Fruit fly (Drosophila melanogaster) whole organism, embryonic: Measurements from ENCODE around the gene Secp43.

ENCODE experiments used
- Aef1 ChIP-seq: fragments of 200-800 bp; sonication (Bioruptor generic); IDR thresholded peaks from 3 replicates; pipeline ENCODE4 v1.3.6; 2022; ENCODE audit warnings: missing biosample characterization, missing genetic modification characterization
- Bteb2 ChIP-seq: fragments of 200-800 bp; sonication (Bioruptor generic); optimal IDR thresholded peaks from 2 replicates; lab custom pipeline; 2016; ENCODE audit warnings: missing biosample characterization, missing genetic modification characterization
- CG11093 ChIP-seq: fragments of 200-800 bp; sonication (Bioruptor generic); IDR thresholded peaks from 3 replicates; pipeline ENCODE4 v1.3.6; 2022; ENCODE audit warnings: missing biosample characterization, missing genetic modification characterization
- CG11247 ChIP-seq: fragments of 200-800 bp; sonication (Bioruptor generic); IDR thresholded peaks from 2 replicates; pipeline ENCODE4 v1.3.6; 2022; ENCODE audit warnings: missing biosample characterization, missing genetic modification characterization
- CG11696 ChIP-seq: fragments of 200-800 bp; sonication (Bioruptor generic); IDR thresholded peaks from 2 replicates; pipeline ENCODE4 v1.3.6; 2022; ENCODE audit warnings: missing biosample characterization, missing genetic modification characterization
- CG12659 ChIP-seq: fragments of 200-800 bp; sonication (Bioruptor generic); optimal IDR thresholded peaks from 3 replicates; lab custom pipeline; 2017; ENCODE audit warnings: mild to moderate bottlenecking, missing biosample characterization, missing genetic modification reagents, missing genetic modification characterization
- CG14710 ChIP-seq: fragments of 200-800 bp; sonication (Bioruptor generic); optimal IDR thresholded peaks from 3 replicates; lab custom pipeline; 2019; ENCODE audit warnings: missing biosample characterization, mild to moderate bottlenecking, missing genetic modification characterization, moderate library complexity
- CG14860 ChIP-seq: fragments of 200-800 bp; sonication (Bioruptor generic); IDR thresholded peaks from 3 replicates; pipeline ENCODE4 v1.3.6; 2022; ENCODE audit warnings: missing biosample characterization, missing genetic modification characterization; ENCODE audit not compliant: partially characterized antibody
- CG16813 ChIP-seq: fragments of 200-800 bp; sonication (Bioruptor generic); IDR thresholded peaks from 3 replicates; pipeline ENCODE4 v1.3.6; 2022; ENCODE audit warnings: missing biosample characterization, missing genetic modification characterization; ENCODE audit not compliant: partially characterized antibody
- CG17912 ChIP-seq: fragments of 200-800 bp; sonication (Bioruptor generic); optimal IDR thresholded peaks from 2 replicates; lab custom pipeline; 2018; ENCODE audit warnings: missing biosample characterization, mild to moderate bottlenecking, missing genetic modification characterization
- CG18262 ChIP-seq: fragments of 200-800 bp; optimal IDR thresholded peaks from 3 replicates; lab custom pipeline; 2019; ENCODE audit warnings: missing biosample characterization, mild to moderate bottlenecking, missing genetic modification characterization, moderate library complexity
- CG3065 ChIP-seq: fragments of 200-800 bp; sonication (Bioruptor generic); optimal IDR thresholded peaks from 2 replicates; lab custom pipeline; 2016; ENCODE audit warnings: missing biosample characterization, missing genetic modification characterization
- CG34376 ChIP-seq: fragments of 200-800 bp; sonication (Bioruptor generic); optimal IDR thresholded peaks from 2 replicates; lab custom pipeline; 2018; ENCODE audit warnings: missing biosample characterization, mild to moderate bottlenecking, missing genetic modification characterization
- CG34422 ChIP-seq: fragments of 200-800 bp; sonication (Bioruptor generic); IDR thresholded peaks from 3 replicates; pipeline ENCODE4 v1.3.6; 2022; ENCODE audit warnings: missing biosample characterization, missing genetic modification characterization
- CG8944 ChIP-seq: fragments of 200-800 bp; sonication (Bioruptor generic); optimal IDR thresholded peaks from 3 replicates; lab custom pipeline; 2016; ENCODE audit warnings: missing biosample characterization, missing genetic modification characterization
- CG9797 ChIP-seq: fragments of 200-800 bp; sonication (Bioruptor generic); optimal IDR thresholded peaks from 3 replicates; lab custom pipeline; 2018; ENCODE audit warnings: missing biosample characterization, mild to moderate bottlenecking, missing genetic modification characterization
- CkIIα-i1 ChIP-seq: fragments of 200-800 bp; sonication (Bioruptor generic); IDR thresholded peaks from 2 replicates; pipeline ENCODE4 v1.3.6; 2022; ENCODE audit warnings: missing biosample characterization, missing genetic modification characterization
- Dll ChIP-seq: fragments of 200-800 bp; sonication (Bioruptor generic); IDR thresholded peaks from 4 replicates; pipeline ENCODE4 v1.3.6; 2022; ENCODE audit warnings: missing biosample characterization, missing genetic modification characterization; ENCODE audit not compliant: partially characterized antibody
- Doc3 ChIP-seq: fragments of 200-800 bp; sonication (Bioruptor generic); IDR thresholded peaks from 3 replicates; pipeline ENCODE4 v1.3.6; 2022; ENCODE audit warnings: missing biosample characterization, missing genetic modification characterization; ENCODE audit not compliant: partially characterized antibody
- Dp ChIP-seq: fragments of 200-800 bp; sonication (Bioruptor generic); optimal IDR thresholded peaks from 2 replicates; lab custom pipeline; 2018; ENCODE audit warnings: missing biosample characterization, mild to moderate bottlenecking, missing genetic modification characterization, moderate library complexity
- Dref ChIP-seq: fragments of 200-800 bp; sonication (Bioruptor generic); IDR thresholded peaks from 2 replicates; pipeline ENCODE4 v1.3.6; 2022; ENCODE audit warnings: missing biosample characterization, missing genetic modification characterization
- MBD-R2 ChIP-seq: fragments of 200-800 bp; sonication (Bioruptor generic); IDR thresholded peaks from 2 replicates; pipeline ENCODE4 v1.3.6; 2022; ENCODE audit warnings: missing biosample characterization, missing genetic modification characterization
- Max ChIP-seq: fragments of 200-800 bp; sonication (Bioruptor generic); optimal IDR thresholded peaks from 2 replicates; lab custom pipeline; 2016; ENCODE audit warnings: missing biosample characterization, mild to moderate bottlenecking, missing genetic modification characterization
- Meics ChIP-seq: fragments of 200-800 bp; sonication (Bioruptor generic); optimal IDR thresholded peaks from 2 replicates; lab custom pipeline; 2017; ENCODE audit warnings: missing biosample characterization, mild to moderate bottlenecking, missing genetic modification characterization
- NFAT ChIP-seq: fragments of 200-800 bp; sonication (Bioruptor generic); IDR thresholded peaks from 2 replicates; pipeline ENCODE4 v1.3.6; 2022; ENCODE audit warnings: missing biosample characterization, missing genetic modification characterization
- Oli ChIP-seq: fragments of 200-800 bp; sonication (Bioruptor generic); optimal IDR thresholded peaks from 2 replicates; lab custom pipeline; 2018; ENCODE audit warnings: missing biosample characterization, mild to moderate bottlenecking, missing genetic modification characterization, moderate library complexity
- Opbp ChIP-seq: fragments of 200-800 bp; sonication (Bioruptor generic); IDR thresholded peaks from 3 replicates; pipeline ENCODE4 v1.3.6; 2022; ENCODE audit warnings: missing biosample characterization, missing genetic modification characterization; ENCODE audit not compliant: partially characterized antibody
- Rfx ChIP-seq: fragments of 200-800 bp; sonication (Bioruptor generic); IDR thresholded peaks from 2 replicates; pipeline ENCODE4 v1.3.6; 2022; ENCODE audit warnings: missing biosample characterization, missing genetic modification characterization
- bbx ChIP-seq: fragments of 200-800 bp; sonication (Bioruptor generic); IDR thresholded peaks from 2 replicates; pipeline ENCODE4 v1.3.6; 2022; ENCODE audit warnings: missing biosample characterization, missing genetic modification characterization; ENCODE audit not compliant: partially characterized antibody
- cg ChIP-seq: fragments of 200-800 bp; sonication (Bioruptor generic); optimal IDR thresholded peaks from 3 replicates; lab custom pipeline; 2019; ENCODE audit warnings: missing biosample characterization, mild to moderate bottlenecking, missing genetic modification characterization, moderate library complexity
- crol ChIP-seq: fragments of 200-800 bp; sonication (Bioruptor generic); IDR thresholded peaks from 2 replicates; pipeline ENCODE4 v1.3.6; 2022; ENCODE audit warnings: missing biosample characterization, missing genetic modification characterization
- dati ChIP-seq: fragments of 200-800 bp; sonication (Bioruptor generic); IDR thresholded peaks from 2 replicates; pipeline ENCODE4 v1.3.6; 2022; ENCODE audit warnings: missing biosample characterization, missing genetic modification characterization
- ftz-f1 ChIP-seq: fragments of 200-800 bp; sonication (Bioruptor generic); optimal IDR thresholded peaks from 2 replicates; lab custom pipeline; 2016; ENCODE audit warnings: missing biosample characterization, missing genetic modification characterization
- grau ChIP-seq: fragments of 200-800 bp; optimal IDR thresholded peaks from 3 replicates; lab custom pipeline; 2019; ENCODE audit warnings: missing biosample characterization, mild to moderate bottlenecking, missing genetic modification characterization, moderate library complexity
- ind ChIP-seq: fragments of 200-800 bp; sonication (Bioruptor generic); optimal IDR thresholded peaks from 3 replicates; lab custom pipeline; 2016; ENCODE audit warnings: missing biosample characterization, missing genetic modification characterization
- ken ChIP-seq: fragments of 200-800 bp; sonication (Bioruptor generic); IDR thresholded peaks from 3 replicates; pipeline ENCODE4 v1.3.6; 2022; ENCODE audit warnings: missing biosample characterization, missing genetic modification characterization
- kni ChIP-seq: fragments of 200-800 bp; sonication (Bioruptor generic); optimal IDR thresholded peaks from 3 replicates; lab custom pipeline; 2017; ENCODE audit warnings: mild to moderate bottlenecking, missing biosample characterization, missing genetic modification reagents, missing genetic modification characterization
- lmd ChIP-seq: fragments of 200-800 bp; sonication (Bioruptor generic); IDR thresholded peaks from 2 replicates; pipeline ENCODE4 v1.3.6; 2022; ENCODE audit warnings: missing biosample characterization, missing genetic modification characterization
- nerfin-2 ChIP-seq: fragments of 200-800 bp; sonication (Bioruptor generic); IDR thresholded peaks from 2 replicates; pipeline ENCODE4 v1.3.6; 2022; ENCODE audit warnings: missing biosample characterization, missing genetic modification characterization; ENCODE audit not compliant: partially characterized antibody
- pb ChIP-seq: fragments of 200-800 bp; sonication (Bioruptor generic); optimal IDR thresholded peaks from 3 replicates; lab custom pipeline; 2016; ENCODE audit warnings: missing biosample characterization, missing genetic modification characterization
- phol ChIP-seq: fragments of 200-800 bp; sonication (Bioruptor generic); optimal IDR thresholded peaks from 3 replicates; lab custom pipeline; 2018; ENCODE audit warnings: missing biosample characterization, mild to moderate bottlenecking, missing genetic modification characterization, moderate library complexity
- pzg ChIP-seq: fragments of 200-800 bp; sonication (Bioruptor generic); optimal IDR thresholded peaks from 3 replicates; lab custom pipeline; 2018; ENCODE audit warnings: missing biosample characterization, mild to moderate bottlenecking, missing genetic modification characterization, moderate library complexity
- sens ChIP-seq: fragments of 200-800 bp; sonication (Bioruptor generic); peaks from one replicate; lab custom pipeline; 2016; ENCODE audit warnings: missing biosample characterization, missing genetic modification characterization
- slbo ChIP-seq: fragments of 200-800 bp; sonication (Bioruptor generic); IDR thresholded peaks from 2 replicates; pipeline ENCODE4 v1.3.6; 2022; ENCODE audit warnings: missing biosample characterization, missing genetic modification characterization
- sob ChIP-seq: fragments of 200-800 bp; sonication (Bioruptor generic); IDR thresholded peaks from 2 replicates; pipeline ENCODE4 v1.3.6; 2022; ENCODE audit warnings: missing biosample characterization, missing genetic modification characterization
- stc ChIP-seq: fragments of 200-800 bp; sonication (Bioruptor generic); IDR thresholded peaks from 2 replicates; pipeline ENCODE4 v1.3.6; 2022; ENCODE audit warnings: missing biosample characterization, missing genetic modification characterization
- tna ChIP-seq: fragments of 200-800 bp; sonication (Bioruptor generic); IDR thresholded peaks from 2 replicates; pipeline ENCODE4 v1.3.6; 2022; ENCODE audit warnings: missing biosample characterization, missing genetic modification characterization; ENCODE audit not compliant: partially characterized antibody
- trem ChIP-seq: fragments of 200-800 bp; optimal IDR thresholded peaks from 3 replicates; lab custom pipeline; 2019; ENCODE audit warnings: missing biosample characterization, mild to moderate bottlenecking, missing genetic modification characterization, moderate library complexity
- wek ChIP-seq: fragments of 200-800 bp; sonication (Bioruptor generic); optimal IDR thresholded peaks from 3 replicates; lab custom pipeline; 2018; ENCODE audit warnings: missing biosample characterization, mild to moderate bottlenecking, missing genetic modification characterization, moderate library complexity
- zen2 ChIP-seq: fragments of 200-800 bp; sonication (Bioruptor generic); IDR thresholded peaks from 3 replicates; pipeline ENCODE4 v1.3.6; 2022; ENCODE audit warnings: missing biosample characterization, missing genetic modification characterization; ENCODE audit not compliant: partially characterized antibody

Gene Secp43

dm6 chr2L:4456539-4456994 lies 2.3 kb upstream of the Secp43 start, which contains the start of gene Gs1l (continued):
- peak; percentile 94 for TF ChIP-seq NFAT (GFP tag; lab: Robert Waterston, UW)
- peak; percentile 47; the same call in 1 of the 2 replicates for TF ChIP-seq slbo (GFP tag; lab: Robert Waterston, UW)
- TF ChIP-seq sens (GFP tag; lab: Kevin White, UChicago) = peak; percentile 61
- no peak for TF ChIP-seq kni (GFP tag; lab: Kevin White, UChicago)
- TF ChIP-seq trem = no peak
- TF ChIP-seq lmd (GFP tag; lab: Robert Waterston, UW) = no peak; the same call in 1 of the 2 replicates
- no peak for TF ChIP-seq Max (GFP tag; lab: Kevin White, UChicago)
- TF ChIP-seq CG11247 (GFP tag; lab: Robert Waterston, UW) = 0 out of 2 replicates have a peak, but pooled peaks have one; percentile 22
- TF ChIP-seq Dp = peak; percentile 54
- peak; percentile 55 for TF ChIP-seq pzg (GFP tag; lab: Kevin White, UChicago)
- no peak for TF ChIP-seq Bteb2 (GFP tag; lab: Kevin White, UChicago)
- TF ChIP-seq nerfin-2 = no peak
- no peak for TF ChIP-seq Doc3 (GFP tag; lab: Robert Waterston, UW)
- no peak for TF ChIP-seq cg
- TF ChIP-seq phol (tag; lab: Kevin White, UChicago) = peak; percentile 11
- TF ChIP-seq CkIIα-i1 (GFP tag; lab: Robert Waterston, UW) = no peak
- peak; percentile 38; the same call in 1 of the 2 replicates for TF ChIP-seq sob (GFP tag; lab: Robert Waterston, UW)
- TF ChIP-seq CG12659 (GFP tag; lab: Kevin White, UChicago) = peak; percentile 40
- TF ChIP-seq CG11093 (GFP tag; lab: Robert Waterston, UW) = no peak
- peak; percentile 36; the same call in 1 of the 3 replicates for TF ChIP-seq CG34422 (GFP tag; lab: Robert Waterston, UW)
- peak; percentile 88 for TF ChIP-seq ftz-f1 (GFP tag; lab: Kevin White, UChicago)
- peak; percentile 42; the same call in 1 of the 2 replicates for TF ChIP-seq bbx
- no peak for TF ChIP-seq wek (GFP tag; lab: Kevin White, UChicago)
- TF ChIP-seq ken (GFP tag; lab: Robert Waterston, UW) = 0 out of 3 replicates have a peak, but pooled peaks have one; percentile 9
- TF ChIP-seq CG8944 (GFP tag; lab: Kevin White, UChicago) = no peak
- TF ChIP-seq Rfx (GFP tag; lab: Robert Waterston, UW) = peak; percentile 71
- TF ChIP-seq CG11696 (GFP tag; lab: Robert Waterston, UW) = 0 out of 2 replicates have a peak, but pooled peaks have one; percentile 8
- peak; percentile 19 for TF ChIP-seq Meics (GFP tag; lab: Kevin White, UChicago)
- TF ChIP-seq stc = 0 out of 2 replicates have a peak, but pooled peaks have one; percentile 21
- peak; percentile 36 for TF ChIP-seq CG34376 (GFP tag; lab: Kevin White, UChicago)
- TF ChIP-seq Dref (GFP tag; lab: Robert Waterston, UW) = 0 out of 2 replicates have a peak, but pooled peaks have one; percentile 28
- peak; percentile 8 for TF ChIP-seq CG18262 (tag; lab: Kevin White, UChicago)
- TF ChIP-seq Opbp (GFP tag; lab: Robert Waterston, UW) = 0 out of 3 replicates have a peak, but pooled peaks have one; percentile 11
- peak; percentile 33 for TF ChIP-seq grau (tag; lab: Kevin White, UChicago)
- TF ChIP-seq, all 482 proteins: peak for 86

dm6 chr2L:4452798-4453197 lies 1.5 kb downstream of the Secp43 start, which contains the start of gene CG15439:
TSS of gene CG15439 (minus strand) at chr2L:4453038.
- TF ChIP-seq CG16813 (GFP tag; lab: Robert Waterston, UW) (peak; percentile 64), Oli (tag; lab: Kevin White, UChicago) (no peak), dati (GFP tag; lab: Robert Waterston, UW) (no peak), Dll (GFP tag; lab: Robert Waterston, UW) (peak; percentile 79), crol (GFP tag; lab: Robert Waterston, UW) (no peak), tna (peak; percentile 83), CG3065 (GFP tag; lab: Kevin White, UChicago) (no peak), CkIIα-i1 (GFP tag; lab: Robert Waterston, UW) (no peak), pb (GFP tag; lab: Kevin White, UChicago) (no peak), Aef1 (GFP tag; lab: Robert Waterston, UW) (no peak), CG9797 (no peak), CG14710 (tag; lab: Kevin White, UChicago) (peak; percentile 13), CG17912 (GFP tag; lab: Kevin White, UChicago) (no peak), MBD-R2 (GFP tag; lab: Robert Waterston, UW) (peak; percentile 61), ind (GFP tag; lab: Kevin White, UChicago) (no peak), CG14860 (peak; percentile 49), zen2 (GFP tag; lab: Robert Waterston, UW) (peak; percentile 75)
